Worm (Caenorhabditis elegans) whole organism, L4 larva: ENCODE data around the gene gid-7.

Experiments used
- F26F4.8 ChIP-seq: fragments of 200-800 bp; sonication (Bioruptor generic); conservative IDR thresholded peaks from 2 replicates; pipeline ENCODE4 v1.3.6; 2022; ENCODE audit warnings: missing genetic modification characterization, missing compliant biosample characterization
- F44E2.7 ChIP-seq: fragments of 200-800 bp; sonication (Bioruptor generic); IDR thresholded peaks from 2 replicates; pipeline ENCODE4 v2.1.2; 2022; ENCODE audit warnings: missing genetic modification characterization, missing compliant biosample characterization
- R02D3.7 ChIP-seq: fragments of 150-350 bp; sonication (generic microtip); optimal IDR thresholded peaks from 3 replicates; lab custom pipeline; 2014; ENCODE audit warnings: missing biosample characterization, missing genetic modification characterization
- T20F7.1 ChIP-seq: fragments of 200-800 bp; sonication (Bioruptor generic); optimal IDR thresholded peaks from 2 replicates; lab custom pipeline; 2018; ENCODE audit warnings: mild to moderate bottlenecking, missing genetic modification characterization, missing compliant biosample characterization
- ZK337.2 ChIP-seq: fragments of 200-800 bp; sonication (Bioruptor generic); IDR thresholded peaks from 2 replicates; pipeline ENCODE4 v1.3.6; 2022; ENCODE audit warnings: missing genetic modification reagents, missing genetic modification characterization, missing compliant biosample characterization
- ZK546.5 ChIP-seq, 2 experiments: sonication (generic microtip); optimal IDR thresholded peaks; 2 replicates each; lab custom pipeline; 2017; ENCODE audit warnings: missing biosample characterization in 2 of 2, missing genetic modification characterization in 2 of 2
- aha-1 ChIP-seq: fragments of 150-350 bp; peaks from one replicate; lab custom pipeline; 2014; ENCODE audit warnings: missing biosample characterization, missing genetic modification characterization
- aly-2 ChIP-seq: sonication (generic microtip); optimal IDR thresholded peaks from 2 replicates; lab custom pipeline; 2018; ENCODE audit warnings: missing biosample characterization, missing genetic modification characterization
- ama-1 ChIP-seq: fragments of 150-350 bp; optimal IDR thresholded peaks from 2 replicates; lab custom pipeline; 2014; ENCODE audit warnings: inconsistent platforms, mixed read lengths
- arid-1 ChIP-seq: fragments of 200-800 bp; sonication (Bioruptor generic); conservative IDR thresholded peaks from 2 replicates; pipeline ENCODE4 v1.3.6; 2022; ENCODE audit warnings: missing genetic modification reagents, missing genetic modification characterization, missing compliant biosample characterization
- attf-4 ChIP-seq: sonication (generic microtip); optimal IDR thresholded peaks from 3 replicates; lab custom pipeline; 2017; ENCODE audit warnings: missing biosample characterization, missing genetic modification characterization
- cey-2 ChIP-seq: sonication (generic microtip); optimal IDR thresholded peaks from 3 replicates; lab custom pipeline; 2017; ENCODE audit warnings: missing genetic modification characterization, mild to moderate bottlenecking, missing compliant biosample characterization, antibody characterized with exemption, borderline replicate concordance; ENCODE audit not compliant: insufficient read depth
- dmd-8 ChIP-seq: fragments of 200-800 bp; sonication (Bioruptor generic); IDR thresholded peaks from 2 replicates; pipeline ENCODE4 v1.3.6; 2022; ENCODE audit warnings: missing genetic modification characterization, missing compliant biosample characterization
- dmd-9 ChIP-seq: fragments of 200-800 bp; sonication (Bioruptor generic); IDR thresholded peaks from 2 replicates; pipeline ENCODE4 v1.3.6; 2022; ENCODE audit warnings: missing genetic modification reagents, missing genetic modification characterization, missing compliant biosample characterization
- dpl-1 ChIP-seq: fragments of 150-350 bp; optimal IDR thresholded peaks from 2 replicates; lab custom pipeline; 2014; ENCODE audit warnings: missing biosample characterization, missing genetic modification reagents, missing genetic modification characterization
- fos-1 ChIP-seq: fragments of 150-350 bp; optimal IDR thresholded peaks from 2 replicates; lab custom pipeline; 2014; ENCODE audit warnings: missing biosample characterization, missing genetic modification characterization
- hlh-11 ChIP-seq: fragments of 200-800 bp; sonication (Bioruptor generic); optimal IDR thresholded peaks from 2 replicates; lab custom pipeline; 2018; ENCODE audit warnings: mild to moderate bottlenecking, missing genetic modification characterization, missing compliant biosample characterization
- hmg-1.1 ChIP-seq: fragments of 200-800 bp; sonication (Bioruptor generic); IDR thresholded peaks from 2 replicates; pipeline ENCODE4 v1.3.6; 2022; ENCODE audit warnings: missing genetic modification reagents, missing genetic modification characterization, missing compliant biosample characterization
- jun-1 ChIP-seq: fragments of 150-350 bp; optimal IDR thresholded peaks from 2 replicates; lab custom pipeline; 2014; ENCODE audit warnings: missing biosample characterization, missing genetic modification reagents, missing genetic modification characterization
- lin-13 ChIP-seq: fragments of 150-350 bp; optimal IDR thresholded peaks from 2 replicates; lab custom pipeline; 2014; ENCODE audit warnings: missing biosample characterization, missing genetic modification reagents, missing genetic modification characterization
- lin-29 ChIP-seq: fragments of 200-800 bp; sonication (Bioruptor generic); IDR thresholded peaks from 2 replicates; pipeline ENCODE4 v1.3.6; 2022; ENCODE audit warnings: missing genetic modification reagents, missing genetic modification characterization, missing compliant biosample characterization
- madf-5 ChIP-seq, 2 experiments: fragments of 200-800 bp; sonication (Bioruptor generic); IDR thresholded peaks; 2 replicates each; pipeline ENCODE4 v1.3.6; 2022; ENCODE audit warnings: missing compliant biosample characterization in 2 of 2, missing genetic modification characterization in 2 of 2
- mes-2 ChIP-seq: sonication (generic microtip); optimal IDR thresholded peaks from 2 replicates; lab custom pipeline; 2016; ENCODE audit warnings: missing genotype, mild to moderate bottlenecking, missing genetic modification characterization, missing compliant biosample characterization; ENCODE audit not compliant: poor library complexity, severe bottlenecking
- mxl-3 ChIP-seq: fragments of 200-800 bp; sonication (Bioruptor generic); optimal IDR thresholded peaks from 2 replicates; lab custom pipeline; 2018; ENCODE audit warnings: mild to moderate bottlenecking, missing genetic modification characterization, missing compliant biosample characterization
- nhr-10 ChIP-seq: fragments of 150-350 bp; optimal IDR thresholded peaks from 2 replicates; lab custom pipeline; 2014; ENCODE audit warnings: missing biosample characterization, missing genetic modification characterization
- nhr-102 ChIP-seq: sonication (generic microtip); optimal IDR thresholded peaks from 2 replicates; lab custom pipeline; 2016; ENCODE audit warnings: mild to moderate bottlenecking, missing genetic modification characterization, moderate library complexity, missing compliant biosample characterization
- nhr-11 ChIP-seq: fragments of 150-350 bp; optimal IDR thresholded peaks from 2 replicates; lab custom pipeline; 2014; ENCODE audit warnings: missing biosample characterization, missing genetic modification characterization
- nhr-111 ChIP-seq: fragments of 200-800 bp; sonication (Bioruptor generic); optimal IDR thresholded peaks from 2 replicates; lab custom pipeline; 2018; ENCODE audit warnings: mild to moderate bottlenecking, missing genetic modification characterization, missing compliant biosample characterization
- nhr-237 ChIP-seq: sonication (generic microtip); optimal IDR thresholded peaks from 2 replicates; lab custom pipeline; 2017; ENCODE audit warnings: missing biosample characterization, missing genetic modification characterization
- nhr-25 ChIP-seq: sonication (generic microtip); optimal IDR thresholded peaks from 2 replicates; lab custom pipeline; 2017; ENCODE audit warnings: missing genetic modification characterization, mild to moderate bottlenecking, missing compliant biosample characterization, antibody characterized with exemption, moderate library complexity, borderline replicate concordance; ENCODE audit not compliant: insufficient read depth
- nhr-41 ChIP-seq: fragments of 200-800 bp; sonication (Bioruptor generic); IDR thresholded peaks from 2 replicates; pipeline ENCODE4 v1.3.6; 2022; ENCODE audit warnings: missing genetic modification reagents, missing genetic modification characterization, missing compliant biosample characterization
- nhr-42 ChIP-seq: fragments of 200-800 bp; sonication (Bioruptor generic); IDR thresholded peaks from 2 replicates; pipeline ENCODE4 v1.3.6; 2022; ENCODE audit warnings: missing genetic modification characterization, missing compliant biosample characterization
- nhr-48 ChIP-seq: sonication (generic microtip); optimal IDR thresholded peaks from 2 replicates; lab custom pipeline; 2016; ENCODE audit warnings: mild to moderate bottlenecking, missing genetic modification characterization, missing compliant biosample characterization
- nhr-76 ChIP-seq: fragments of 150-350 bp; optimal IDR thresholded peaks from 2 replicates; lab custom pipeline; 2014; ENCODE audit warnings: missing biosample characterization, missing genetic modification characterization
- nhr-77 ChIP-seq: fragments of 150-350 bp; optimal IDR thresholded peaks from 2 replicates; lab custom pipeline; 2014; ENCODE audit warnings: missing biosample characterization, missing genetic modification characterization
- php-3 ChIP-seq: fragments of 200-800 bp; sonication (Bioruptor generic); IDR thresholded peaks from 2 replicates; pipeline ENCODE4 v1.3.6; 2022; ENCODE audit warnings: missing genetic modification reagents, missing genetic modification characterization, missing compliant biosample characterization
- rbr-2 ChIP-seq: sonication (generic microtip); optimal IDR thresholded peaks from 2 replicates; lab custom pipeline; 2016; ENCODE audit warnings: missing genotype, missing genetic modification characterization, missing compliant biosample characterization
- saeg-2 ChIP-seq: fragments of 200-800 bp; sonication (Bioruptor generic); IDR thresholded peaks from 2 replicates; pipeline ENCODE4 v1.3.6; 2022; ENCODE audit warnings: missing genetic modification reagents, missing genetic modification characterization, missing compliant biosample characterization
- snpc-1.2 ChIP-seq: fragments of 200-800 bp; sonication (Bioruptor generic); IDR thresholded peaks from 2 replicates; pipeline ENCODE4 v1.3.6; 2022; ENCODE audit warnings: missing genetic modification reagents, missing genetic modification characterization, missing compliant biosample characterization
- spr-1 ChIP-seq: sonication (generic microtip); optimal IDR thresholded peaks from 2 replicates; lab custom pipeline; 2016; ENCODE audit warnings: mild to moderate bottlenecking, missing genetic modification characterization, missing compliant biosample characterization
- spr-3 ChIP-seq: fragments of 200-800 bp; sonication (Bioruptor generic); optimal IDR thresholded peaks from 2 replicates; lab custom pipeline; 2018; ENCODE audit warnings: mild to moderate bottlenecking, missing genetic modification characterization, missing compliant biosample characterization
- tra-1 ChIP-seq: fragments of 200-800 bp; sonication (Bioruptor generic); IDR thresholded peaks from 2 replicates; pipeline ENCODE4 v1.3.6; 2022; ENCODE audit warnings: missing genetic modification reagents, missing genetic modification characterization, missing compliant biosample characterization
- unc-39 ChIP-seq: sonication (generic microtip); optimal IDR thresholded peaks from 2 replicates; lab custom pipeline; 2017; ENCODE audit warnings: missing biosample characterization, missing genetic modification characterization
- unc-62 ChIP-seq, 3 experiments: fragments of 150-350 bp in 1 of 3; sonication (generic microtip); optimal IDR thresholded peaks in 2 of 3; peaks in 1 of 3; 1 replicate in 1 of 3; 2 replicates in 2 of 3; lab custom pipeline; 2014 to 2017; ENCODE audit warnings: missing biosample characterization in 3 of 3, missing genetic modification characterization in 3 of 3, missing genetic modification reagents in 3 of 3, missing genotype in 1 of 3
- vab-7 ChIP-seq: fragments of 200-800 bp; sonication (Bioruptor generic); IDR thresholded peaks from 2 replicates; pipeline ENCODE4 v1.3.6; 2022; ENCODE audit warnings: missing genetic modification reagents, missing genetic modification characterization, missing compliant biosample characterization
- zfp-2 ChIP-seq: sonication (generic microtip); optimal IDR thresholded peaks from 2 replicates; lab custom pipeline; 2016; ENCODE audit warnings: mild to moderate bottlenecking, missing genetic modification characterization, missing compliant biosample characterization
- zfp-3 ChIP-seq: fragments of 200-800 bp; sonication (Bioruptor generic); conservative IDR thresholded peaks from 2 replicates; pipeline ENCODE4 v1.3.6; 2022; ENCODE audit warnings: missing genetic modification reagents, missing genetic modification characterization, missing compliant biosample characterization
- ztf-11 ChIP-seq: fragments of 150-350 bp; optimal IDR thresholded peaks from 2 replicates; lab custom pipeline; 2014; ENCODE audit warnings: missing biosample characterization, missing genetic modification characterization
- ztf-7 ChIP-seq: fragments of 150-350 bp; optimal IDR thresholded peaks from 2 replicates; lab custom pipeline; 2014; ENCODE audit warnings: missing biosample characterization, missing genetic modification characterization

Gene gid-7

ce11 chrV:3717751-3718150 lies 39.1 kb downstream of the gid-7 start (continued):
- TF ChIP-seq nhr-11 (tag; lab: Kevin White, UChicago) (peak; percentile 14), mxl-3 (GFP tag; lab: Kevin White, UChicago) (no peak)

- TF ChIP-seq ZK337.2 (GFP tag; lab: Robert Waterston, UW) (no peak), nhr-41 (GFP tag; lab: Robert Waterston, UW) (no peak), fos-1 (tag; lab: Kevin White, UChicago) (no peak), vab-7 (peak; percentile 43; the same call in 1 of the 2 replicates), T20F7.1 (GFP tag; lab: Kevin White, UChicago) (no peak), dmd-8 (no peak), ZK546.5 (tag; optimal IDR thresholded peaks at IDR 0.05; lab: Kevin White, UChicago) (no peak), R02D3.7 (tag; lab: Kevin White, UChicago) (no peak), zfp-2 (tag; lab: Kevin White, UChicago) (no peak), attf-4 (tag; lab: Kevin White, UChicago) (no peak), rbr-2 (tag; lab: Kevin White, UChicago) (no peak), arid-1 (GFP tag; lab: Robert Waterston, UW) (no peak), nhr-102 (tag; lab: Kevin White, UChicago) (no peak), jun-1 (tag; lab: Kevin White, UChicago) (no peak), spr-1 (tag; lab: Kevin White, UChicago) (no peak), spr-3 (GFP tag; lab: Kevin White, UChicago) (no peak), dpl-1 (GFP tag; lab: Kevin White, UChicago) (no peak), nhr-76 (tag; lab: Kevin White, UChicago) (no peak), ama-1 (no peak), hmg-1.1 (GFP tag; lab: Robert Waterston, UW) (0 out of 2 replicates have a peak, but pooled peaks have one; percentile 11), ztf-11 (no peak), cey-2 (tag; lab: Kevin White, UChicago) (no peak), lin-29 (GFP tag; lab: Robert Waterston, UW) (no peak), php-3 (GFP tag; lab: Robert Waterston, UW) (no peak), nhr-11 (tag; lab: Kevin White, UChicago) (peak; percentile 44), nhr-237 (tag; lab: Kevin White, UChicago) (no peak), nhr-77 (tag; lab: Kevin White, UChicago) (no peak), zfp-3 (no peak), F26F4.8 (GFP tag; lab: Robert Waterston, UW) (no peak), nhr-42 (GFP tag; lab: Robert Waterston, UW) (no peak), unc-39 (tag; lab: Kevin White, UChicago) (no peak), nhr-48 (tag; lab: Kevin White, UChicago) (no peak), mes-2 (tag; lab: Kevin White, UChicago) (no peak), madf-5 (GFP tag; IDR thresholded peaks at IDR 0.05; lab: Robert Waterston, UW) (no peak), F44E2.7 (no peak), snpc-1.2 (GFP tag; lab: Robert Waterston, UW) (no peak), aly-2 (tag; lab: Kevin White, UChicago) (no peak), lin-13 (no peak), nhr-25 (tag; lab: Kevin White, UChicago) (no peak), saeg-2 (no peak), unc-62 (GFP tag; optimal IDR thresholded peaks at IDR 0.05 in 1 of 2; lab: Kevin White, UChicago) (peak in 1 of 2 experiments; percentile 99), unc-62 (tag; optimal IDR thresholded peaks at IDR 0.05; lab: Kevin White, UChicago) (no peak), tra-1 (no peak), mxl-3 (GFP tag; lab: Kevin White, UChicago) (no peak), nhr-10 (tag; lab: Kevin White, UChicago) (no peak), dmd-9 (GFP tag; lab: Robert Waterston, UW) (no peak), aha-1 (tag; lab: Kevin White, UChicago) (no peak), hlh-11 (tag; lab: Kevin White, UChicago) (peak; percentile 48), ztf-7 (tag; lab: Kevin White, UChicago) (no peak), nhr-111 (no peak)
Measured at ce11 chrV:3716279-3716887, 40.5 kb downstream of the gid-7 start.
